Worm (Caenorhabditis elegans): ENCODE results near the gene ZC513.14.

The ZC513.14 gene

DNA sequence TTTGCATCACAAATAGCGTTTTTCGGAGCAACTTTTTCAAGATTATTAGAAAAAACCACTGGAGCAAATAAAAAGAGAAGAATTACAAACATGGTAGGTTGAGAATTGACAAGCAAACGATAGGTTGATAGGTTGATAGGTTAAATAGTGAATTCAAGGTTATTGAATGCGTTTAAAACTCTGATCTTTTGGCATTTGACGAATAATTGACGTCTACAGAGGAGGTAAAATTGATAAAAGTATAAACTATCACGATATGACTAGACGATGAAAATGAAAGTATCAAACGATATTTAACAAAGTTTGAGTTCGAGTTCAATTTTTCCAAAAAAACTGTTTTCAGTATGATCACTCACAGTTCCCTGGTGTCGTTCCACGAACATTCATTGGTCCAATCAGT lies at the start of gene ZC513.14:
Gene ZC513.14, minus strand, starts transcription at position 101 of the 400 bp plus-strand sequence.
- TF ChIP-seq hmbx-1 (tag; optimal IDR thresholded peaks at IDR 0.05) (no peak), flt-1 (GFP tag; IDR thresholded peaks at IDR 0.05) (no peak), hnd-1 (tag; optimal IDR thresholded peaks at IDR 0.05) (no peak), aly-1 (tag; optimal IDR thresholded peaks at IDR 0.05) (no peak), tbx-37 (GFP tag; conservative IDR thresholded peaks at IDR 0.05) (no peak), pes-1 (GFP tag; IDR thresholded peaks at IDR 0.05) (no peak), scrt-1 (GFP tag; IDR thresholded peaks at IDR 0.05) (no peak), tra-4 (tag; optimal IDR thresholded peaks at IDR 0.05) (no peak), B0310.2 (tag; optimal IDR thresholded peaks at IDR 0.05) (no peak), hmg-4 (GFP tag; optimal IDR thresholded peaks at IDR 0.05) (no peak), ama-1 (optimal IDR thresholded peaks at IDR 0.05) (no peak), ceh-13 (GFP tag; optimal IDR thresholded peaks at IDR 0.05) (no peak)

DNA sequence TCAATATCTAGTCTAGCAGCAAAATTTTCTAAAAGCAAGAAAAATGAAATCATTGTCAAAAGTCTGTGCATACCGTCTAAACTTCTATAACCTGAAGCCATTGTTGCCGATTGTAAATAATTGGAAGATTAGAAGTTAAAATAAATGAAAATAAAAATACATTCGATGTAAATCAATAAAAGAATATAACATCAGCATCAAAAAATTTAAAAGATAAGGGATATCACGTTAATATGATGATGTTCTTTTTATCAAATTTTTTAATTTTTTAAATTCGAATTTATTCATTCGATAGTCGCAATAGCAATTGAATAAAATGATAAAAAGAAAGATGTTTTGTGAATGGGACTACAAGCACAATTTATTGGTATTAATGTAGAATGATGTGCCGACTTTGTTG lies 49.3 kb upstream of the ZC513.14 start, which contains the start of gene C09H5.7:
Gene C09H5.7, minus strand, starts transcription at position 101 of the 400 bp plus-strand sequence.
- TF ChIP-seq hmbx-1 (tag; optimal IDR thresholded peaks at IDR 0.05) (no peak), F13C5.2 (tag; optimal IDR thresholded peaks at IDR 0.05) (no peak), tra-4 (tag; optimal IDR thresholded peaks at IDR 0.05) (no peak), sea-1 (GFP tag; conservative IDR thresholded peaks at IDR 0.05) (no peak), tbx-11 (GFP tag; IDR thresholded peaks at IDR 0.05) (no peak), ceh-13 (GFP tag; optimal IDR thresholded peaks at IDR 0.05) (no peak), aly-1 (tag; optimal IDR thresholded peaks at IDR 0.05) (no peak), scrt-1 (GFP tag; IDR thresholded peaks at IDR 0.05) (no peak), pes-1 (GFP tag; IDR thresholded peaks at IDR 0.05) (no peak), flt-1 (GFP tag; IDR thresholded peaks at IDR 0.05) (no peak), hnd-1 (tag; optimal IDR thresholded peaks at IDR 0.05) (no peak)

DNA sequence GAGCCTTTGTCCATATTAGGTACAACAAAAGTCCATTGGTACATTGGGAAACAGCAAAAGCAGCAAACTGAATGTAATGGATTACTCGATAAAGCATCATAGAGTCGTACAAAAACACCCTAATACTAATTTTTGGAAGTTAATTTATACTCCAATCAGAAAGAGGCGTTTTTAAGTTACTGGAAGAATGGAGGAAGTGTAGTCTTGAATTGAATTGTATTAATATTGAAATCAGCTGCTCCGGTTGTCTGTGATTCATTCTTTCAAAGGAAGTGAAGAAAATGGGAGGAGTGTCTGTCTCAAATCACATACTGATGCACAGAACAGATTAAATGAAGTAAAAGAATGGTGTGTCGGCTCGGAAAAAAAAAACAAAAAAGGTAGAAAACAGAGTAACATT lies 45.7 kb upstream of the ZC513.14 start, which contains the start of gene str-131:
Gene str-131, minus strand, starts transcription at position 101 of the 400 bp plus-strand sequence.
- TF ChIP-seq B0310.2 (tag; optimal IDR thresholded peaks at IDR 0.05): no peak
- TF ChIP-seq flt-1 (GFP tag; IDR thresholded peaks at IDR 0.05): no peak
- TF ChIP-seq sea-1 (GFP tag; conservative IDR thresholded peaks at IDR 0.05): no peak
- TF ChIP-seq scrt-1 (GFP tag; IDR thresholded peaks at IDR 0.05): no peak
- no peak for TF ChIP-seq ceh-13 (GFP tag; optimal IDR thresholded peaks at IDR 0.05)
- TF ChIP-seq aly-1 (tag; optimal IDR thresholded peaks at IDR 0.05): no peak
- no peak for TF ChIP-seq pes-1 (GFP tag; IDR thresholded peaks at IDR 0.05)
- TF ChIP-seq F13C5.2 (tag; optimal IDR thresholded peaks at IDR 0.05): no peak
- TF ChIP-seq ama-1 (optimal IDR thresholded peaks at IDR 0.05): no peak

DNA sequence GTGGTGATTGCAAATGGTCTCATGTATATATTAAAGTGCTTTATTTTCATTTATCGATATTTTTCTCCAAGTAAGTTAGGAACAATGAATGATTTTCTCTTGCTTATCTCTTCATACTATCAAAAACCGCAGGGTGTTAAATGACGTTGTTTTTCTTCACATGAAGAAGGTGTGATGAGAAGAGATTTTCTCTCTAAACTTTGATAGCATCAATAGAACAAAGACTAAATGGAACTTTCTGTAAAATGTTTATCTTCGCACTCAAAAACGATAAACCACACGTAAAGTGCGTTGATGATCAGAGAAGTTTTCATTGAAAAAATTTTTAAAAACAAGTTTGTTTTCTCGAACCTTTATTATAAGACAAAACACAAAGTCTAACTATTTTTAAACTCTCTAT lies 44.0 kb upstream of the ZC513.14 start:
- TF ChIP-seq tra-4 (tag; optimal IDR thresholded peaks at IDR 0.05) (no peak), B0310.2 (tag; optimal IDR thresholded peaks at IDR 0.05) (no peak), hnd-1 (tag; optimal IDR thresholded peaks at IDR 0.05) (no peak), ceh-36 (tag; optimal IDR thresholded peaks at IDR 0.05) (no peak), sea-1 (GFP tag; conservative IDR thresholded peaks at IDR 0.05) (no peak), flt-1 (GFP tag; IDR thresholded peaks at IDR 0.05) (no peak)

DNA sequence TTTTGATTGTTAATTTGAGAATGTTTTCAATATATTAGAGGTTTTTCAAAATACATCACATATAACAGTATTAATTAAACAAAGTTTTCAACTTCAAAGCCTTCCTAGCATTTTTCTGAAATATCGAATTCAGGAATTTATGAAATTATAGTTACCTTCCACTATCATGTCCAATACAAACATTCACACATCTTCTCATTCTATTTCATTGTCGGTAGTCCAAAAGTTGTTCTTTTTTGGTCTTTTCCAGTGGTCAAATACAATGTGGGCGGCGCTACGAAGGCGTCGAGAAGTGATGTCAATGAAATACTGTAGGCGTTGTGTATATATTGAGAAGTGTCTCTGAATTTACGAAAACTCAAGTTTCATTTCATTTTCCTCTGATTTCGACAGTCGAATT lies 39.9 kb upstream of the ZC513.14 start, which contains the start of gene catp-3:
Gene catp-3, plus strand, starts transcription at position 301 of the 400 bp plus-strand sequence.
- no peak for TF ChIP-seq tbx-11 (GFP tag; IDR thresholded peaks at IDR 0.05)
- TF ChIP-seq flt-1 (GFP tag; IDR thresholded peaks at IDR 0.05): no peak
- TF ChIP-seq ceh-13 (GFP tag; optimal IDR thresholded peaks at IDR 0.05): no peak
- TF ChIP-seq B0310.2 (tag; optimal IDR thresholded peaks at IDR 0.05): no peak
- no peak for TF ChIP-seq hmg-4 (GFP tag; optimal IDR thresholded peaks at IDR 0.05)
- no peak for TF ChIP-seq ama-1 (optimal IDR thresholded peaks at IDR 0.05)
- no peak for TF ChIP-seq scrt-1 (GFP tag; IDR thresholded peaks at IDR 0.05)
- no peak for TF ChIP-seq ets-7 (tag; optimal IDR thresholded peaks at IDR 0.05)
- no peak for TF ChIP-seq sea-1 (GFP tag; conservative IDR thresholded peaks at IDR 0.05)
- no peak for TF ChIP-seq tbx-37 (GFP tag; conservative IDR thresholded peaks at IDR 0.05)
- no peak for TF ChIP-seq tra-4 (tag; optimal IDR thresholded peaks at IDR 0.05)
- TF ChIP-seq ceh-36 (tag; optimal IDR thresholded peaks at IDR 0.05): no peak
- TF ChIP-seq hnd-1 (tag; optimal IDR thresholded peaks at IDR 0.05): no peak
- no peak for TF ChIP-seq F13C5.2 (tag; optimal IDR thresholded peaks at IDR 0.05)
- TF ChIP-seq hmbx-1 (tag; optimal IDR thresholded peaks at IDR 0.05): no peak
- TF ChIP-seq aly-1 (tag; optimal IDR thresholded peaks at IDR 0.05): no peak

DNA sequence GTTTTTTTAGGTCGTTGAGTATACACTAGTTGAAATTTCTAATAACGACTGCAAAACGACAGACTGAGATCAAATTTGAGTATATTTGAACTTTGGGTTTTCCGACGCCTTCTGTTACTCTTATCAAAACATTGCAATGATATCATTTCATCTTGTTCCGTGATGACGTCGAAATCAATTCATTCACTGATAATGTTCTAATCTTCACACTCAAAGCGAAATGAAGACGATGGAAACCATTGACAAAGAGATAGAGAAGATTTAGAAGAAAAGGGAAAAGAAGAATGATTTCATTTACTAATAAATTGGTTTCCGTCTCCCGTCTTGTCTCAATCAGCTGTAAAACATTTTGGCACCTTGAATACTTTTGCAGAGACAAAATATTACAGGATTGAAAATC lies 37.3 kb upstream of the ZC513.14 start:
- TF ChIP-seq flt-1 (GFP tag; IDR thresholded peaks at IDR 0.05) (no peak), tra-4 (tag; optimal IDR thresholded peaks at IDR 0.05) (no peak), ama-1 (optimal IDR thresholded peaks at IDR 0.05) (no peak), hnd-1 (tag; optimal IDR thresholded peaks at IDR 0.05) (no peak), hmbx-1 (tag; optimal IDR thresholded peaks at IDR 0.05) (no peak), ceh-36 (tag; optimal IDR thresholded peaks at IDR 0.05) (no peak), B0310.2 (tag; optimal IDR thresholded peaks at IDR 0.05) (no peak), scrt-1 (GFP tag; IDR thresholded peaks at IDR 0.05) (no peak), F13C5.2 (tag; optimal IDR thresholded peaks at IDR 0.05) (no peak), tbx-11 (GFP tag; IDR thresholded peaks at IDR 0.05) (no peak), ceh-13 (GFP tag; optimal IDR thresholded peaks at IDR 0.05) (no peak), pes-1 (GFP tag; IDR thresholded peaks at IDR 0.05) (no peak), sea-1 (GFP tag; conservative IDR thresholded peaks at IDR 0.05) (no peak), tbx-37 (GFP tag; conservative IDR thresholded peaks at IDR 0.05) (no peak), ets-7 (tag; optimal IDR thresholded peaks at IDR 0.05) (no peak)

DNA sequence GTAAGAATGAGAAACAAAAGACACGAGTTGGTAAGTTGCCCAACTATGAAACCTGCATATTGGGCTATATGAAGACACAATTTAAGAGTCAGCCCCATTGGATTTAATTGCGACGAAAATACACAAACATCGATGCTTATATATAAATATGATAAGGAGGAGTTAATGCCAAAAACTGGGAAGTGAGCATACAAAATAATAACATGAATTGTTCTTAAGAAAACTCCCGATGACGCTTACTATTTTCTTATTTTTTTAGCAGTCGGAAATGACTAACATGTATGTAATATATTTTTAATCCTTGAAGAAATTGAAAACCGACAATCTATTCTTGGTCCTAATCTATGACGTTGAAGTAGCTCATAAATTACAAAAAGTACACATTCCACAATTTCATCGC lies 36.2 kb upstream of the ZC513.14 start, which contains the start of gene str-144:
Gene str-144, minus strand, starts transcription at position 101 of the 400 bp plus-strand sequence.
- TF ChIP-seq ceh-36 (tag; optimal IDR thresholded peaks at IDR 0.05): no peak
- TF ChIP-seq sea-1 (GFP tag; conservative IDR thresholded peaks at IDR 0.05): no peak
- no peak for TF ChIP-seq hmg-4 (GFP tag; optimal IDR thresholded peaks at IDR 0.05)
- no peak for TF ChIP-seq tbx-11 (GFP tag; IDR thresholded peaks at IDR 0.05)

DNA sequence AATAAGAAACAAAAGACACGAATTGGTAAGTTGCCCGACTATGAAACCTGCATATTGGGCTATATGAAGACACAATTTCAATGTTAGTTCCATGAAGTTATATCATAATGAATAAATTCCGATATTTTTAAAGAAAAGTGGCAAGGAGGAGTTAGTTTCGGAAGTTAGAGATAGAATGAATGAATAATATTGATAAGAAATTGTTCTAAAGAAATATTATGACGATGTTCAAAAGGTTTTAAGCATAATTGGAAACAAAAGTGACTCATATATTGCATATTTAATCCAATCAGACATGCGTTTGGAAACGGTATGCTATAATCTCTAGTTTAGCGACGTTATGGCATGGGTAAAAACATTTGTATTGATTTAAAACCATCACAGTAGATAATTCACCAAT lies 33.8 kb upstream of the ZC513.14 start, which contains the start of gene str-143:
Gene str-143, minus strand, starts transcription at position 101 of the 400 bp plus-strand sequence.
- TF ChIP-seq ets-7 (tag; optimal IDR thresholded peaks at IDR 0.05): no peak
- TF ChIP-seq tbx-11 (GFP tag; IDR thresholded peaks at IDR 0.05): no peak
- TF ChIP-seq B0310.2 (tag; optimal IDR thresholded peaks at IDR 0.05): no peak
- TF ChIP-seq ceh-36 (tag; optimal IDR thresholded peaks at IDR 0.05): no peak
- TF ChIP-seq ama-1 (optimal IDR thresholded peaks at IDR 0.05): no peak
- no peak for TF ChIP-seq tra-4 (tag; optimal IDR thresholded peaks at IDR 0.05)
- TF ChIP-seq flt-1 (GFP tag; IDR thresholded peaks at IDR 0.05): no peak
- no peak for TF ChIP-seq hnd-1 (tag; optimal IDR thresholded peaks at IDR 0.05)
- TF ChIP-seq aly-1 (tag; optimal IDR thresholded peaks at IDR 0.05): no peak
- no peak for TF ChIP-seq F13C5.2 (tag; optimal IDR thresholded peaks at IDR 0.05)
- TF ChIP-seq tbx-37 (GFP tag; conservative IDR thresholded peaks at IDR 0.05): no peak
- TF ChIP-seq ceh-13 (GFP tag; optimal IDR thresholded peaks at IDR 0.05): no peak
- TF ChIP-seq hmbx-1 (tag; optimal IDR thresholded peaks at IDR 0.05): no peak
- no peak for TF ChIP-seq sea-1 (GFP tag; conservative IDR thresholded peaks at IDR 0.05)
- no peak for TF ChIP-seq scrt-1 (GFP tag; IDR thresholded peaks at IDR 0.05)
- TF ChIP-seq pes-1 (GFP tag; IDR thresholded peaks at IDR 0.05): no peak

Data from whole organism, early embryonic.